Worm (Caenorhabditis elegans): ENCODE data around the gene ben-1.

ce11 chrIII:3541093-3541492, 346 bp downstream of the ben-1 start:
- no peak for TF ChIP-seq nhr-25 (tag; optimal IDR thresholded peaks at IDR 0.05; ENCODE audit: borderline replicate concordance, insufficient read depth)
- TF ChIP-seq tag-97 (GFP tag; IDR thresholded peaks at IDR 0.05), result no peak
- no peak for TF ChIP-seq zfp-2 (tag; optimal IDR thresholded peaks at IDR 0.05)
- no peak for TF ChIP-seq dmd-6 (GFP tag; IDR thresholded peaks at IDR 0.05)
- TF ChIP-seq hlh-11 (tag; optimal IDR thresholded peaks at IDR 0.05), result no peak
- no peak for TF ChIP-seq nhr-76 (tag; optimal IDR thresholded peaks at IDR 0.05)
